Worm (Caenorhabditis elegans) whole organism, young adult: ENCODE results near the gene srm-1.

Source experiments
- B0019.2 ChIP-seq: fragments of 200-800 bp; sonication (Bioruptor generic); conservative IDR thresholded peaks from 2 replicates; pipeline ENCODE4 v1.3.6; 2022; ENCODE audit warnings: missing genetic modification reagents, missing genetic modification characterization, missing compliant biosample characterization
- B0261.1 ChIP-seq: sonication (generic microtip); optimal IDR thresholded peaks from 2 replicates; lab custom pipeline; 2016; ENCODE audit warnings: mild to moderate bottlenecking, missing genetic modification characterization, moderate library complexity, missing compliant biosample characterization
- B0336.3 ChIP-seq: fragments of 200-800 bp; sonication (Bioruptor generic); IDR thresholded peaks from 2 replicates; pipeline ENCODE4 v1.3.6; 2022; ENCODE audit warnings: missing genetic modification characterization, missing compliant biosample characterization
- D2030.7 ChIP-seq: fragments of 200-800 bp; sonication (Bioruptor generic); IDR thresholded peaks from 2 replicates; pipeline ENCODE4 v1.3.6; 2022; ENCODE audit warnings: missing genetic modification reagents, missing genetic modification characterization, missing compliant biosample characterization
- F22D6.2 ChIP-seq: sonication (generic microtip); optimal IDR thresholded peaks from 2 replicates; lab custom pipeline; 2016; ENCODE audit warnings: mild to moderate bottlenecking, missing genetic modification characterization, missing compliant biosample characterization
- F23B12.7 ChIP-seq: sonication (generic microtip); optimal IDR thresholded peaks from 2 replicates; lab custom pipeline; 2017; ENCODE audit warnings: missing genetic modification characterization, mild to moderate bottlenecking, missing compliant biosample characterization, antibody characterized with exemption, moderate library complexity; ENCODE audit not compliant: insufficient read depth
- F49E8.2 ChIP-seq: sonication (generic microtip); optimal IDR thresholded peaks from 3 replicates; lab custom pipeline; 2017; ENCODE audit warnings: missing genetic modification characterization, mild to moderate bottlenecking, missing compliant biosample characterization, antibody characterized with exemption, moderate library complexity; ENCODE audit not compliant: insufficient read depth
- F52B5.7 ChIP-seq: sonication (generic microtip); optimal IDR thresholded peaks from 2 replicates; lab custom pipeline; 2016; ENCODE audit warnings: mild to moderate bottlenecking, missing genetic modification characterization, missing compliant biosample characterization
- K12H6.12 ChIP-seq: fragments of 200-800 bp; sonication (Bioruptor generic); optimal IDR thresholded peaks from 2 replicates; lab custom pipeline; 2018; ENCODE audit warnings: mild to moderate bottlenecking, missing genetic modification characterization, missing compliant biosample characterization
- T07F8.4 ChIP-seq: sonication (generic microtip); optimal IDR thresholded peaks from 2 replicates; lab custom pipeline; 2016; ENCODE audit warnings: mild to moderate bottlenecking, missing genetic modification characterization, moderate library complexity, missing compliant biosample characterization
- Y53F4B.3 ChIP-seq: fragments of 200-800 bp; sonication (Bioruptor generic); IDR thresholded peaks from 2 replicates; pipeline ENCODE4 v1.3.6; 2022; ENCODE audit warnings: missing genetic modification reagents, missing genetic modification characterization, missing compliant biosample characterization
- Y67H2A.10 ChIP-seq: fragments of 200-800 bp; sonication (Bioruptor generic); conservative IDR thresholded peaks from 2 replicates; pipeline ENCODE4 v1.3.6; 2022; ENCODE audit warnings: missing genetic modification reagents, missing genetic modification characterization, missing compliant biosample characterization
- Y79H2A.3 ChIP-seq: fragments of 200-800 bp; sonication (Bioruptor generic); conservative IDR thresholded peaks from 2 replicates; pipeline ENCODE4 v1.3.6; 2022; ENCODE audit warnings: missing genetic modification reagents, missing genetic modification characterization, missing compliant biosample characterization
- aptf-2 ChIP-seq: fragments of 200-800 bp; sonication (Bioruptor generic); conservative IDR thresholded peaks from 2 replicates; pipeline ENCODE4 v1.3.6; 2022; ENCODE audit warnings: missing genetic modification reagents, missing genetic modification characterization, missing compliant biosample characterization
- atf-7 ChIP-seq: sonication (generic microtip); optimal IDR thresholded peaks from 2 replicates; lab custom pipeline; 2017; ENCODE audit warnings: mild to moderate bottlenecking, missing genetic modification characterization, missing compliant biosample characterization
- ceh-100 ChIP-seq: fragments of 200-800 bp; sonication (Bioruptor generic); IDR thresholded peaks from 2 replicates; pipeline ENCODE4 v1.3.6; 2022; ENCODE audit warnings: missing genetic modification reagents, missing genetic modification characterization, missing compliant biosample characterization
- ceh-27 ChIP-seq: fragments of 200-800 bp; sonication (Bioruptor generic); optimal IDR thresholded peaks from 2 replicates; lab custom pipeline; 2018; ENCODE audit warnings: mild to moderate bottlenecking, missing genetic modification characterization, moderate library complexity, missing compliant biosample characterization
- ceh-79 ChIP-seq: sonication (generic microtip); optimal IDR thresholded peaks from 2 replicates; lab custom pipeline; 2017; ENCODE audit warnings: mild to moderate bottlenecking, missing genetic modification characterization, missing compliant biosample characterization
- ceh-91 ChIP-seq: fragments of 200-800 bp; sonication (Bioruptor generic); IDR thresholded peaks from 2 replicates; pipeline ENCODE4 v1.3.6; 2022; ENCODE audit warnings: missing genetic modification reagents, missing genetic modification characterization, missing compliant biosample characterization
- dox-1 ChIP-seq: fragments of 200-800 bp; sonication (Bioruptor generic); IDR thresholded peaks from 2 replicates; pipeline ENCODE4 v1.3.6; 2022; ENCODE audit warnings: missing genetic modification reagents, missing genetic modification characterization, missing compliant biosample characterization
- fkh-3 ChIP-seq: sonication (generic microtip); optimal IDR thresholded peaks from 2 replicates; lab custom pipeline; 2016; ENCODE audit warnings: mild to moderate bottlenecking, missing genetic modification characterization, missing compliant biosample characterization
- hlh-26 ChIP-seq: fragments of 200-800 bp; sonication (Bioruptor generic); conservative IDR thresholded peaks from 2 replicates; pipeline ENCODE4 v1.3.6; 2022; ENCODE audit warnings: missing genetic modification reagents, missing genetic modification characterization, missing compliant biosample characterization
- hmg-1.2 ChIP-seq: fragments of 200-800 bp; sonication (Bioruptor generic); IDR thresholded peaks from 2 replicates; pipeline ENCODE4 v1.3.6; 2022; ENCODE audit warnings: missing genetic modification reagents, missing genetic modification characterization, missing compliant biosample characterization
- hsf-1 ChIP-seq: fragments of 200-800 bp; sonication (Bioruptor generic); IDR thresholded peaks from 2 replicates; pipeline ENCODE4 v1.3.6; 2022; ENCODE audit warnings: missing genetic modification reagents, missing genetic modification characterization, missing compliant biosample characterization
- lag-1 ChIP-seq: fragments of 200-800 bp; sonication (Bioruptor generic); IDR thresholded peaks from 2 replicates; pipeline ENCODE4 v1.3.6; 2022; ENCODE audit warnings: missing genetic modification reagents, missing genetic modification characterization, missing compliant biosample characterization
- lsl-1 ChIP-seq: fragments of 200-800 bp; sonication (Bioruptor generic); optimal IDR thresholded peaks from 2 replicates; lab custom pipeline; 2018; ENCODE audit warnings: mild to moderate bottlenecking, missing genetic modification characterization, moderate library complexity, missing compliant biosample characterization
- madf-3 ChIP-seq: fragments of 200-800 bp; sonication (Bioruptor generic); IDR thresholded peaks from 2 replicates; pipeline ENCODE4 v1.3.6; 2022; ENCODE audit warnings: missing genetic modification reagents, missing genetic modification characterization, missing compliant biosample characterization
- nfya-1 ChIP-seq: sonication (generic microtip); optimal IDR thresholded peaks from 2 replicates; lab custom pipeline; 2017; ENCODE audit warnings: antibody characterized with exemption, missing compliant biosample characterization, missing genetic modification characterization, borderline replicate concordance; ENCODE audit not compliant: insufficient read depth
- nhr-179 ChIP-seq: sonication (generic microtip); optimal IDR thresholded peaks from 2 replicates; lab custom pipeline; 2016; ENCODE audit warnings: mild to moderate bottlenecking, missing genetic modification characterization, missing compliant biosample characterization
- pbrm-1 ChIP-seq: fragments of 200-800 bp; sonication (Bioruptor generic); IDR thresholded peaks from 2 replicates; pipeline ENCODE4 v1.3.6; 2022; ENCODE audit warnings: missing genetic modification reagents, missing genetic modification characterization, missing compliant biosample characterization
- rpc-1 ChIP-seq, 2 experiments: fragments of 150-350 bp in 1 of 2; sonication (generic microtip) in 1 of 2; optimal IDR thresholded peaks; 2 replicates each; lab custom pipeline; 2014 to 2018; ENCODE audit warnings: missing biosample characterization in 1 of 2, missing genetic modification characterization in 1 of 2, missing genetic modification reagents in 1 of 2, missing genotype in 1 of 2
- sea-2 ChIP-seq: fragments of 200-800 bp; sonication (Bioruptor generic); IDR thresholded peaks from 2 replicates; pipeline ENCODE4 v1.3.6; 2022; ENCODE audit warnings: missing genetic modification characterization, missing compliant biosample characterization
- snpc-1.1 ChIP-seq: sonication (generic microtip); optimal IDR thresholded peaks from 2 replicates; lab custom pipeline; 2017; ENCODE audit warnings: missing genetic modification characterization, mild to moderate bottlenecking, missing compliant biosample characterization, antibody characterized with exemption, moderate library complexity, missing genotype, missing genetic modification reagents; ENCODE audit not compliant: insufficient read depth
- snpc-1.3 ChIP-seq: sonication (generic microtip); optimal IDR thresholded peaks from 2 replicates; lab custom pipeline; 2017; ENCODE audit warnings: missing genetic modification characterization, mild to moderate bottlenecking, missing compliant biosample characterization, antibody characterized with exemption, moderate library complexity, missing genotype, missing genetic modification reagents; ENCODE audit not compliant: insufficient read depth
- snpc-3.4 ChIP-seq: sonication (generic microtip); optimal IDR thresholded peaks from 2 replicates; lab custom pipeline; 2017; ENCODE audit warnings: missing genetic modification characterization, mild to moderate bottlenecking, missing compliant biosample characterization, antibody characterized with exemption, moderate library complexity, missing genotype, missing genetic modification reagents
- sptf-2 ChIP-seq: fragments of 200-800 bp; sonication (Bioruptor generic); optimal IDR thresholded peaks from 2 replicates; lab custom pipeline; 2018; ENCODE audit warnings: mild to moderate bottlenecking, missing genetic modification characterization, missing compliant biosample characterization
- ztf-18 ChIP-seq: sonication (generic microtip); optimal IDR thresholded peaks from 2 replicates; lab custom pipeline; 2016; ENCODE audit warnings: missing genotype, mild to moderate bottlenecking, missing genetic modification characterization, missing compliant biosample characterization
- ztf-25 ChIP-seq: fragments of 200-800 bp; sonication (Bioruptor generic); IDR thresholded peaks from 2 replicates; pipeline ENCODE4 v1.3.6; 2022; ENCODE audit warnings: missing genetic modification reagents, missing genetic modification characterization, missing compliant biosample characterization
- ztf-26 ChIP-seq: sonication (generic microtip); optimal IDR thresholded peaks from 2 replicates; lab custom pipeline; 2017; ENCODE audit warnings: missing genetic modification characterization, missing compliant biosample characterization

The srm-1 gene

DNA sequence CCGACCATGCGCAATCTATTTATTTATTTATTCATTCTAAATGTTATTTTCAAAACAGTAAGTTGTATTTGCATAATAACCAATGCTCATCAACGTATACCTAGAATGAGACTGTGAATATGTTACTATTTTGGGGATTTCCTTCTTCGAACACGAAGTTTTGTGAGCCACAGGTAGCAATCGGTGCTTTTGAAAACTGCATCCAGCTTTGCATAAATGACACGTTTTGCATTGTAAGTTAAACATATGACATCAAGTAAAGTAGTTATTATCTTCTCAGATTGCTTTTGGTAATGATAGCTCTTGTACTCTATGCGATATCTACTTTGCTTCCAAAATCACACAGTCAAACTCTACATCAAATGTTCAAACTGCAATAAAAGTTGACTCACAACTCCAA is 29.9 kb upstream of the srm-1 start, which contains the start of gene E03H12.4:
Gene E03H12.4 (plus strand): TSS at position 120 of the 400 bp plus-strand sequence.
- no peak for TF ChIP-seq lag-1 (GFP tag; lab: Robert Waterston, UW)

DNA sequence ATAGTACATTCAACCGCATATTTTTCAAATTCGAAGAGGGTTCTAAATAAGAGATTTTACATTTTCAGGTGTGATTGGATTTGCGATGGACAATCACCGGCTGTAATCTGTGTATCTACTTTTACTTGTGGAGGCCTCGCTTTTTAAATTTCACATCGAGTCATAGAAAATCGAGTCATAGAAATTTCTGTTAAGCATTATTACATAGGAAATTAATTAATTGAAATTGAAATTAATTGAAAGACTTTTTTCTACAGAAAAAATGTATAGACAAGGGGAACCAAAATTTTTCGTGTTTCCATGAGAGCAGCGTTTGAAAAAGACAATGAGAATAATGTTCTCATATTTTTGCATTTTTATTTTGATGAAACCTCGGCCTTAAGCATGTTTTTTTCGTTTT is 28.6 kb upstream of the srm-1 start, which contains the start of gene clec-176:
Gene clec-176 (plus strand): TSS at position 301 of the 400 bp plus-strand sequence.
- TF ChIP-seq madf-3 (GFP tag; lab: Robert Waterston, UW) (no peak), dox-1 (no peak), ztf-18 (no peak), fkh-3 (tag; lab: Kevin White, UChicago) (no peak), ceh-100 (GFP tag; lab: Robert Waterston, UW) (no peak), F23B12.7 (tag; lab: Kevin White, UChicago) (no peak), T07F8.4 (tag; lab: Kevin White, UChicago) (no peak), F52B5.7 (no peak)

DNA sequence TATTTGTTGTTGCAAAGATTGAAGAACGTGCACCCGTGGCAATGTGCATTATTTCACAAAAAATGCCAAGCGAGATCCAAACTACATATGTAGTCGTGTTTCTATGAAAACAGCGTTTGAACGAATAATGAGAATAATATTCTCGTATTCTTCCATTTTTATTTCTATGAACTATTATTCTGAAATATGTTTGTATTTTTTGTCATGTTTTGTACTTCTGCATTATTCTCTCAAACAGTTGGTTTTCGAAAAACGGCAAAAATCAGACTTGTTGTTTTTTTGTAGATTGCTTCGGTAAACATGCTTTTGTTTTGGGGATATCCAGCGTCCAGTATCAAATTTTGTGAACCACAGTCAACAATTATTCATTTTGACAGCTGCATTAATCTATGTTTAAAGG is 26.1 kb upstream of the srm-1 start, which contains the start of gene clec-177:
Gene clec-177 (plus strand): TSS at position 301 of the 400 bp plus-strand sequence.
- no peak for TF ChIP-seq ceh-79 (tag; lab: Kevin White, UChicago)
- no peak for TF ChIP-seq ceh-27 (GFP tag; lab: Kevin White, UChicago)
- TF ChIP-seq F49E8.2 (tag; lab: Kevin White, UChicago) = no peak
- no peak for TF ChIP-seq atf-7
- TF ChIP-seq lsl-1 (GFP tag; lab: Kevin White, UChicago) = no peak
- TF ChIP-seq B0019.2 (GFP tag; lab: Robert Waterston, UW) = no peak
- TF ChIP-seq nhr-179 = no peak
- no peak for TF ChIP-seq hmg-1.2
- TF ChIP-seq F22D6.2 (tag; lab: Kevin White, UChicago) = no peak
- TF ChIP-seq rpc-1 (optimal IDR thresholded peaks at IDR 0.05; lab: Kevin White, UChicago) = no peak
- TF ChIP-seq rpc-1 (tag; optimal IDR thresholded peaks at IDR 0.05; lab: Kevin White, UChicago) = no peak
- TF ChIP-seq pbrm-1 (GFP tag; lab: Robert Waterston, UW) = no peak
- TF ChIP-seq sea-2 = no peak
- TF ChIP-seq F23B12.7 (tag; lab: Kevin White, UChicago) = no peak
- no peak for TF ChIP-seq dox-1
- no peak for TF ChIP-seq aptf-2 (GFP tag; lab: Robert Waterston, UW)
- no peak for TF ChIP-seq ztf-18

DNA sequence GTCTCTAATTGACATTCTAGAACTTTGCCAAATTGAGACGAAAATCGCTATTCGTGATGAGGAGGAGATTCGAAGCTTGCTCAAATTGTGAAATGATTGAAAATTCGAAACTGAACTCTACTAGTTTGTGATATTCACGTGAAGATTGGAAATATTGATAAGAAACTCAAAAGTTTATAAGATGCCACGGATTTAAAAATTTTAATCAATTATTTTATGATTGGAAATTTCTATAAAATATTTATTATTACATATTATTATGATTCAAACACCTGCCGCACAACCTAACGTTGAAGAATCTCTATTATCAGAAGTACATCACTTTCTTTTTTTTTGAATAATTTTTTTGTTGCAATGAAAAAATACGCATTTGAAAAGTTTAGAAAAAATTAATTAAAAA is 23.8 kb upstream of the srm-1 start, which contains the start of gene E03H12.7:
Gene E03H12.7 (minus strand): TSS at position 101 of the 400 bp plus-strand sequence.
- TF ChIP-seq ztf-26 (tag; lab: Kevin White, UChicago) (no peak), B0019.2 (GFP tag; lab: Robert Waterston, UW) (no peak), K12H6.12 (tag; lab: Kevin White, UChicago) (no peak)
- TF ChIP-seq, all 124 proteins: peak for 0

DNA sequence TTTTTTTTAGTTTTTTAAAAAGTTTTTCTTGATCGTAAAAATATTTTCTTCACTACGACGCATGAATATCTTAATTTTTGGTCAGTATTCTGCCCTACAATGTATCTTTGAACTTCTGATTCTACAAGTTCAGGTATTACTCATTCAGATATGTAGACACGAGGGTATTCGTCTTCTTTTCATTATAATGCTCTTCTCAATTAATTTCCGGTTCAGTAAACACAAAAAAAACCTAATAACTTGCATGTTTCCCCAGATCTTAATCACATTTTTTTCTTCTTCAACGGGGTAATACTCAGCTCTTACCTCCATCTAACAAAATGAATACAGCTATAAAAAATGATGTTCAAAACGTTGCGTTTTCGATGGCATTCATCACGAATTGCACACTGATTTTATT is 20.3 kb upstream of the srm-1 start, which contains the start of gene str-162:
Gene str-162 (plus strand): TSS at position 301 of the 400 bp plus-strand sequence.
- TF ChIP-seq madf-3 (GFP tag; lab: Robert Waterston, UW) = no peak
- TF ChIP-seq D2030.7 (GFP tag; lab: Robert Waterston, UW) = no peak
- no peak for TF ChIP-seq Y79H2A.3
- TF ChIP-seq B0336.3 (GFP tag; lab: Robert Waterston, UW) = no peak
- no peak for TF ChIP-seq Y67H2A.10 (GFP tag; lab: Robert Waterston, UW)
- TF ChIP-seq snpc-1.1 (tag; lab: Kevin White, UChicago) = no peak
- no peak for TF ChIP-seq ztf-18
- no peak for TF ChIP-seq snpc-1.3 (tag; lab: Kevin White, UChicago)
- TF ChIP-seq ceh-91 (GFP tag; lab: Robert Waterston, UW) = no peak
- TF ChIP-seq ztf-25 (GFP tag; lab: Robert Waterston, UW) = no peak
- no peak for TF ChIP-seq hlh-26 (GFP tag; lab: Robert Waterston, UW)
- TF ChIP-seq hsf-1 = no peak
- no peak for TF ChIP-seq snpc-3.4 (tag; lab: Kevin White, UChicago)
- TF ChIP-seq lsl-1 (GFP tag; lab: Kevin White, UChicago) = no peak
- no peak for TF ChIP-seq F23B12.7 (tag; lab: Kevin White, UChicago)
- no peak for TF ChIP-seq nfya-1 (tag; lab: Kevin White, UChicago)
- no peak for TF ChIP-seq B0261.1 (tag; lab: Kevin White, UChicago)
- no peak for TF ChIP-seq sptf-2 (GFP tag; lab: Kevin White, UChicago)
- TF ChIP-seq Y53F4B.3 = no peak
